Worm (Caenorhabditis elegans) whole organism, young adult: ENCODE measurements around the gene C44C10.7.

Experiments used
- B0336.3 ChIP-seq: fragments of 200-800 bp; sonication (Bioruptor generic); IDR thresholded peaks from 2 replicates; pipeline ENCODE4 v1.3.6; 2022; ENCODE audit warnings: missing genetic modification characterization, missing compliant biosample characterization
- F57A8.1 ChIP-seq: fragments of 200-800 bp; sonication (Bioruptor generic); optimal IDR thresholded peaks from 2 replicates; lab custom pipeline; 2018; ENCODE audit warnings: mild to moderate bottlenecking, missing genetic modification characterization, moderate library complexity, missing compliant biosample characterization
- K11D2.4 ChIP-seq: fragments of 200-800 bp; sonication (Bioruptor generic); IDR thresholded peaks from 2 replicates; pipeline ENCODE4 v1.3.6; 2022; ENCODE audit warnings: missing genetic modification reagents, missing genetic modification characterization, missing compliant biosample characterization
- Y53G8AR.9 ChIP-seq: fragments of 200-800 bp; sonication (Bioruptor generic); conservative IDR thresholded peaks from 2 replicates; pipeline ENCODE4 v1.3.6; 2022; ENCODE audit warnings: missing genetic modification reagents, missing genetic modification characterization, missing compliant biosample characterization
- Y95B8A.8 ChIP-seq: fragments of 200-800 bp; sonication (Bioruptor generic); IDR thresholded peaks from 2 replicates; pipeline ENCODE4 v1.3.6; 2022; ENCODE audit warnings: missing genetic modification reagents, missing genetic modification characterization, missing compliant biosample characterization
- efl-1 ChIP-seq: fragments of 150-350 bp; optimal IDR thresholded peaks from 2 replicates; lab custom pipeline; 2014; ENCODE audit warnings: missing biosample characterization, missing genetic modification reagents, missing genetic modification characterization
- ekl-4 ChIP-seq: fragments of 200-800 bp; sonication (Bioruptor generic); IDR thresholded peaks from 2 replicates; pipeline ENCODE4 v1.3.6; 2022; ENCODE audit warnings: missing genetic modification reagents, missing genetic modification characterization, missing compliant biosample characterization
- gei-17 ChIP-seq: fragments of 200-800 bp; sonication (Bioruptor generic); optimal IDR thresholded peaks from 2 replicates; lab custom pipeline; 2018; ENCODE audit warnings: mild to moderate bottlenecking, missing genetic modification characterization, missing compliant biosample characterization
- him-1 ChIP-seq: sonication (generic microtip); optimal IDR thresholded peaks from 2 replicates; lab custom pipeline; 2016; ENCODE audit warnings: missing genotype, missing genetic modification reagents, missing genetic modification characterization, missing compliant biosample characterization
- lir-1 ChIP-seq: fragments of 200-800 bp; sonication (Bioruptor generic); conservative IDR thresholded peaks from 2 replicates; pipeline ENCODE4 v1.3.6; 2022; ENCODE audit warnings: missing genetic modification reagents, missing genetic modification characterization, missing compliant biosample characterization
- madf-8 ChIP-seq: fragments of 200-800 bp; sonication (Bioruptor generic); conservative IDR thresholded peaks from 2 replicates; pipeline ENCODE4 v1.3.6; 2022; ENCODE audit warnings: missing genetic modification reagents, missing genetic modification characterization, missing compliant biosample characterization
- nhr-120 ChIP-seq: fragments of 200-800 bp; sonication (Bioruptor generic); IDR thresholded peaks from 2 replicates; pipeline ENCODE4 v1.3.6; 2022; ENCODE audit warnings: missing genetic modification characterization, missing compliant biosample characterization
- unc-130 ChIP-seq: sonication (generic microtip); optimal IDR thresholded peaks from 2 replicates; lab custom pipeline; 2016; ENCODE audit warnings: missing genetic modification reagents, missing genetic modification characterization, missing compliant biosample characterization
- unc-62 ChIP-seq: fragments of 150-350 bp; optimal IDR thresholded peaks from 2 replicates; lab custom pipeline; 2014; ENCODE audit warnings: missing biosample characterization, missing genetic modification reagents, missing genetic modification characterization

- TF ChIP-seq ekl-4 (no peak), Y53G8AR.9 (GFP tag; lab: Robert Waterston, UW) (no peak), K11D2.4 (GFP tag; lab: Robert Waterston, UW) (no peak), gei-17 (no peak), nhr-120 (GFP tag; lab: Robert Waterston, UW) (no peak), F57A8.1 (no peak), efl-1 (no peak), B0336.3 (GFP tag; lab: Robert Waterston, UW) (no peak), unc-62 (GFP tag; lab: Kevin White, UChicago) (no peak), unc-130 (GFP tag; lab: Kevin White, UChicago) (no peak), lir-1 (GFP tag; lab: Robert Waterston, UW) (no peak), him-1 (tag; lab: Kevin White, UChicago) (no peak), madf-8 (GFP tag; lab: Robert Waterston, UW) (no peak), Y95B8A.8 (GFP tag; lab: Robert Waterston, UW) (no peak)
These were observed 49.0 kb upstream of the C44C10.7 start, which contains the start of gene D1053.3 for ce11 chrX:11737053-11737452.
